Worm (Caenorhabditis elegans): ENCODE data around the gene C05D12.1.
A peak's percentile ranks its signal among the peaks of the same experiment; 100 is the strongest.
"Not testable (repeated sequence)": the region's sequence is repeated elsewhere in the genome, so short reads cannot be mapped to it uniquely, and the experiment has no call there.

Gene C05D12.1

ce11 chrII:11442425-11442824 lies 26.9 kb upstream of the C05D12.1 start, which contains the start of gene ebp-2:
Gene ebp-2, plus strand, starts transcription at chrII:11442725.
- not testable (repeated sequence) for TF ChIP-seq unc-39, egl-27, nhr-77 (tag; optimal IDR thresholded peaks at IDR 0.05)

- peak; percentile 78 for TF ChIP-seq unc-55 (GFP tag; optimal IDR thresholded peaks at IDR 0.05)
- TF ChIP-seq aly-2 (tag; optimal IDR thresholded peaks at IDR 0.05): no peak
- TF ChIP-seq ztf-1 (GFP tag; conservative IDR thresholded peaks at IDR 0.05): no peak
- peak; percentile 72 for TF ChIP-seq C34F6.9 (tag; optimal IDR thresholded peaks at IDR 0.05)
- TF ChIP-seq gmeb-1 (tag; optimal IDR thresholded peaks at IDR 0.05): peak; percentile 81
- peak; percentile 8 for TF ChIP-seq blmp-1 (tag; optimal IDR thresholded peaks at IDR 0.05; ENCODE audit: insufficient read depth)
- no peak for TF ChIP-seq lin-39 (tag; optimal IDR thresholded peaks at IDR 0.05)
- peak; percentile 73 for TF ChIP-seq R02D3.7 (tag; optimal IDR thresholded peaks at IDR 0.05)
- peak; percentile 22 for TF ChIP-seq lin-13 (GFP tag; optimal IDR thresholded peaks at IDR 0.05)
- no peak for TF ChIP-seq alr-1 (tag; optimal IDR thresholded peaks at IDR 0.05)
- TF ChIP-seq ceh-16 (tag; optimal IDR thresholded peaks at IDR 0.05): no peak
- peak; percentile 51 for TF ChIP-seq nhr-129 (tag; optimal IDR thresholded peaks at IDR 0.05)
- no peak for TF ChIP-seq nhr-21 (tag; optimal IDR thresholded peaks at IDR 0.05)
- peak; percentile 34 to 72 for TF ChIP-seq lsy-2 (tag; optimal IDR thresholded peaks at IDR 0.05)
- TF ChIP-seq nhr-6 (tag; optimal IDR thresholded peaks at IDR 0.05): no peak
- TF ChIP-seq sma-9 (GFP tag; optimal IDR thresholded peaks at IDR 0.05): peak; percentile 33
- TF ChIP-seq sma-9 (tag; optimal IDR thresholded peaks at IDR 0.05): no peak
Observed at ce11 chrII:11440265-11440664, 24.7 kb upstream of the C05D12.1 start, which contains the start of gene VW02B12L.2. Gene VW02B12L.2, minus strand, starts transcription at chrII:11440329.

ce11 chrII:11438417-11438816 lies 22.8 kb upstream of the C05D12.1 start, which contains the start of gene vha-6:
Gene vha-6, minus strand, starts transcription at chrII:11438452.
- TF ChIP-seq crh-2 (tag; optimal IDR thresholded peaks at IDR 0.05) (peak; percentile 39), fos-1 (tag; optimal IDR thresholded peaks at IDR 0.05) (peak; percentile 52), ZK546.5 (tag; optimal IDR thresholded peaks at IDR 0.05) (no peak), F13H6.1 (tag; optimal IDR thresholded peaks at IDR 0.05) (no peak)

- TF ChIP-seq fos-1 (tag; optimal IDR thresholded peaks at IDR 0.05) (no peak), nhr-12 (tag; optimal IDR thresholded peaks at IDR 0.05) (no peak), ama-1 (optimal IDR thresholded peaks at IDR 0.05) (no peak), unc-62 (GFP tag; optimal IDR thresholded peaks at IDR 0.05) (no peak), alr-1 (tag; optimal IDR thresholded peaks at IDR 0.05) (no peak), unc-39 (tag; optimal IDR thresholded peaks at IDR 0.05) (no peak), ztf-11 (tag; optimal IDR thresholded peaks at IDR 0.05) (no peak), F13H6.1 (tag; optimal IDR thresholded peaks at IDR 0.05) (no peak)
Observed at ce11 chrII:11433942-11434341, 18.4 kb upstream of the C05D12.1 start, which contains the start of gene C05D12.5. Gene C05D12.5, plus strand, starts transcription at chrII:11434242.

- TF ChIP-seq ama-1 (optimal IDR thresholded peaks at IDR 0.05): no peak
- no peak for TF ChIP-seq nhr-77 (tag; optimal IDR thresholded peaks at IDR 0.05)
- TF ChIP-seq mdl-1 (tag; optimal IDR thresholded peaks at IDR 0.05): no peak
- no peak for TF ChIP-seq unc-39 (tag; optimal IDR thresholded peaks at IDR 0.05)
- TF ChIP-seq Y55F3AM.14 (GFP tag; optimal IDR thresholded peaks at IDR 0.05): no peak
- TF ChIP-seq sem-4 (tag; optimal IDR thresholded peaks at IDR 0.05): no peak
- no peak for TF ChIP-seq snpc-4 (tag; optimal IDR thresholded peaks at IDR 0.05)
- TF ChIP-seq nhr-6 (tag; optimal IDR thresholded peaks at IDR 0.05): no peak
- no peak for TF ChIP-seq nhr-12 (tag; optimal IDR thresholded peaks at IDR 0.05)
- no peak for TF ChIP-seq lin-11 (tag; optimal IDR thresholded peaks at IDR 0.05)
- no peak for TF ChIP-seq alr-1 (tag; optimal IDR thresholded peaks at IDR 0.05)
- no peak for TF ChIP-seq ztf-1 (GFP tag; conservative IDR thresholded peaks at IDR 0.05)
Observed at ce11 chrII:11431584-11431983, 16.0 kb upstream of the C05D12.1 start, which contains the start of gene C05D12.4. Gene C05D12.4, plus strand, starts transcription at chrII:11431884.

- TF ChIP-seq mdl-1 (tag; optimal IDR thresholded peaks at IDR 0.05): no peak
- no peak for TF ChIP-seq skn-1 (tag; optimal IDR thresholded peaks at IDR 0.05)
- TF ChIP-seq ztf-11 (tag; optimal IDR thresholded peaks at IDR 0.05): no peak
- TF ChIP-seq sma-9 (GFP tag; optimal IDR thresholded peaks at IDR 0.05): peak; percentile 37
- TF ChIP-seq sma-9 (tag; optimal IDR thresholded peaks at IDR 0.05): no peak
- no peak for TF ChIP-seq lsy-2 (tag; optimal IDR thresholded peaks at IDR 0.05)
- no peak for TF ChIP-seq nhr-23 (tag; optimal IDR thresholded peaks at IDR 0.05)
- TF ChIP-seq fos-1 (tag; optimal IDR thresholded peaks at IDR 0.05): peak; percentile 60
Observed at ce11 chrII:11428599-11428998, 13.0 kb upstream of the C05D12.1 start.

Measured in whole organism, L2 larva.